Worm (Caenorhabditis elegans): ENCODE data around the gene K01A11.3.
"Not testable (repeated sequence)": the region's sequence is repeated elsewhere in the genome, so short reads cannot be mapped to it uniquely, and the experiment has no call there.

DNA sequence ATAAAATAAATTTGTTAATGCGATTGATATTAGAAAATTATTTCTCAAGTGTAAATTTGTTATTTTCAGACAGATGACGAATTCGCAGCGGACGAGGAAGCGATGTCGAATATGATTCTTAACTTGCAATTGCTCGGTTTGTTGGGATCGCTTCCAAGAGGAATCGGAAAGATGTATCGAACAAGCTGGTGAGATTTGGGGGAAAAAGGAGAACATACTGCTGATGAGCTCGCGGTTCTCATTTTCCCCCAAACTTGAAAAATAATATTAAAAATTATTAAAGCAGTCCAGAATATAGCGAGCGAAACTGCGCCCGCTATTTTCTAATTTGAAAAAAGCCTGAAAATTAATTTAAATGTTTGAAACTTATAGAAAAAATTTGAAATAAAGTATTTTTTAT is 1.1 kb upstream of the K01A11.3 start, which contains the start of gene C34C12.2:
- TF ChIP-seq Y55F3AM.14 (GFP tag; optimal IDR thresholded peaks at IDR 0.05); skn-1 (tag; optimal IDR thresholded peaks at IDR 0.05); unc-62 (GFP tag; optimal IDR thresholded peaks at IDR 0.05); fos-1 (tag; optimal IDR thresholded peaks at IDR 0.05): not testable (repeated sequence)

Data from whole organism, L2 larva.